Worm (Caenorhabditis elegans) whole organism, midembryonic: ENCODE data around the gene srw-12.
"Not testable (repeated sequence)": the region's sequence is repeated elsewhere in the genome, so short reads cannot be mapped to it uniquely, and the experiment has no call there.

Source experiments
- cog-1 ChIP-seq: sonication (generic microtip); optimal IDR thresholded peaks from 2 replicates; lab custom pipeline; 2016; ENCODE audit warnings: missing genetic modification characterization, missing compliant biosample characterization
- flt-1 ChIP-seq: fragments of 200-800 bp; sonication (Bioruptor generic); IDR thresholded peaks from 2 replicates; pipeline ENCODE4 v1.3.6; 2022; ENCODE audit warnings: missing genetic modification characterization, missing compliant biosample characterization
- med-1 ChIP-seq: sonication (generic microtip); optimal IDR thresholded peaks from 2 replicates; lab custom pipeline; 2017; ENCODE audit warnings: missing genetic modification characterization, mild to moderate bottlenecking, missing compliant biosample characterization, antibody characterized with exemption, missing genetic modification reagents; ENCODE audit not compliant: insufficient read depth
- tab-1 ChIP-seq: fragments of 200-800 bp; sonication (Bioruptor generic); IDR thresholded peaks from 2 replicates; pipeline ENCODE4 v1.3.6; 2022; ENCODE audit warnings: missing genetic modification characterization, missing compliant biosample characterization

- TF ChIP-seq cog-1 (tag; lab: Kevin White, UChicago); med-1; flt-1 (GFP tag; lab: Robert Waterston, UW); tab-1 (GFP tag; lab: Robert Waterston, UW): not testable (repeated sequence)
Observed at ce11 chrV:15250304-15250703, 11.9 kb upstream of the srw-12 start, which contains the start of gene srd-28.
